Worm (Caenorhabditis elegans) whole organism, L1 larva: ENCODE data around the gene srsx-13.

Experiments used
- dpl-1 ChIP-seq, 3 experiments: fragments of 150-350 bp in 2 of 3; sonication (generic microtip) in 1 of 3; optimal IDR thresholded peaks; 2 replicates each; lab custom pipeline; 2014 to 2017; ENCODE audit warnings: missing biosample characterization in 3 of 3, missing genetic modification characterization in 3 of 3, missing genetic modification reagents in 3 of 3
- unc-130 ChIP-seq: fragments of 150-350 bp; optimal IDR thresholded peaks from 2 replicates; lab custom pipeline; 2017; ENCODE audit warnings: missing biosample characterization, missing genetic modification characterization, inconsistent platforms
- unc-98 ChIP-seq: fragments of 200-800 bp; sonication (Bioruptor generic); IDR thresholded peaks from 2 replicates; pipeline ENCODE4 v1.3.6; 2022; ENCODE audit warnings: missing genetic modification characterization, missing compliant biosample characterization

- TF ChIP-seq unc-98 (GFP tag; lab: Robert Waterston, UW) (no peak), dpl-1 (GFP tag; optimal IDR thresholded peaks at IDR 0.05; lab: Kevin White, UChicago) (no peak), unc-130 (tag; lab: Kevin White, UChicago) (no peak)
These were observed 4.1 kb upstream of the srsx-13 start, which contains the start of gene ncx-8 for ce11 chrV:4987097-4987496.
